Worm (Caenorhabditis elegans) whole organism, L4 larva: ENCODE measurements around the gene M03C11.3.

Experiments
- F49E8.2 ChIP-seq: sonication (generic microtip); optimal IDR thresholded peaks from 2 replicates; lab custom pipeline; 2016; ENCODE audit warnings: missing compliant biosample characterization, mild to moderate bottlenecking, missing genetic modification characterization, borderline replicate concordance
- ceh-82 ChIP-seq: sonication (generic microtip); optimal IDR thresholded peaks from 2 replicates; lab custom pipeline; 2017; ENCODE audit warnings: missing biosample characterization, missing genetic modification characterization
- egl-27 ChIP-seq: sonication (generic microtip); optimal IDR thresholded peaks from 3 replicates; lab custom pipeline; 2017; ENCODE audit warnings: missing biosample characterization, missing genetic modification reagents, missing genetic modification characterization
- zag-1 ChIP-seq: fragments of 150-350 bp; optimal IDR thresholded peaks from 2 replicates; lab custom pipeline; 2014; ENCODE audit warnings: missing biosample characterization, missing genetic modification characterization

- TF ChIP-seq egl-27 (tag; lab: Kevin White, UChicago): no peak
- TF ChIP-seq F49E8.2 (tag; lab: Kevin White, UChicago): no peak
- TF ChIP-seq ceh-82: no peak
- no peak for TF ChIP-seq zag-1 (tag; lab: Kevin White, UChicago)
These were observed 40.2 kb upstream of the M03C11.3 start, which contains the start of gene tbc-8 for ce11 chrIII:10364656-10365055.
